Fruit fly (Drosophila melanogaster) whole organism, embryonic: ENCODE data around the gene CG3184.

Source experiments
- Abd-B ChIP-seq: fragments of 200-800 bp; sonication (Bioruptor generic); optimal IDR thresholded peaks from 2 replicates; lab custom pipeline; 2018; ENCODE audit warnings: missing biosample characterization, mild to moderate bottlenecking, missing genetic modification characterization, moderate library complexity
- Ada2b ChIP-seq: fragments of 200-800 bp; sonication (Bioruptor generic); IDR thresholded peaks from 2 replicates; pipeline ENCODE4 v1.3.6; 2022; ENCODE audit warnings: missing biosample characterization, missing genetic modification characterization
- Awh ChIP-seq: fragments of 200-800 bp; sonication (Bioruptor generic); IDR thresholded peaks from 2 replicates; pipeline ENCODE4, ENCODE4 v1.3.6; 2022; ENCODE audit warnings: missing biosample characterization, missing genetic modification characterization
- CG10274 ChIP-seq: fragments of 200-800 bp; sonication (Bioruptor generic); optimal IDR thresholded peaks from 3 replicates; lab custom pipeline; 2017; ENCODE audit warnings: missing biosample characterization, mild to moderate bottlenecking, missing genetic modification characterization
- CG10321 ChIP-seq: fragments of 200-800 bp; sonication (Bioruptor generic); IDR thresholded peaks from 2 replicates; pipeline ENCODE4 v1.3.6; 2022; ENCODE audit warnings: missing biosample characterization, missing genetic modification characterization
- CG11456 ChIP-seq: fragments of 200-800 bp; sonication (Bioruptor generic); IDR thresholded peaks from 3 replicates; pipeline ENCODE4 v1.3.6; 2022; ENCODE audit warnings: missing biosample characterization, missing genetic modification characterization
- CG13624 ChIP-seq: fragments of 200-800 bp; sonication (Bioruptor generic); optimal IDR thresholded peaks from 2 replicates; lab custom pipeline; 2016; ENCODE audit warnings: missing biosample characterization, missing genetic modification characterization
- CG14441 ChIP-seq: fragments of 200-800 bp; sonication (Bioruptor generic); IDR thresholded peaks from 2 replicates; pipeline ENCODE4 v1.3.6; 2022; ENCODE audit warnings: missing biosample characterization, missing genetic modification characterization
- CG15514 ChIP-seq: fragments of 200-800 bp; sonication (Bioruptor generic); optimal IDR thresholded peaks from 3 replicates; lab custom pipeline; 2017; ENCODE audit warnings: missing biosample characterization, missing genetic modification characterization, mild to moderate bottlenecking, moderate library complexity, missing genetic modification reagents
- CG17612 ChIP-seq: fragments of 200-800 bp; sonication (Bioruptor generic); IDR thresholded peaks from 2 replicates; pipeline ENCODE4 v1.3.6; 2022; ENCODE audit warnings: missing biosample characterization, missing genetic modification characterization
- CG18011 ChIP-seq: fragments of 200-800 bp; sonication (Bioruptor generic); optimal IDR thresholded peaks from 2 replicates; lab custom pipeline; 2017; ENCODE audit warnings: missing biosample characterization, missing genetic modification characterization, mild to moderate bottlenecking, moderate library complexity, missing genotype
- CG18476 ChIP-seq: fragments of 200-800 bp; sonication (Bioruptor generic); optimal IDR thresholded peaks from 2 replicates; lab custom pipeline; 2016; ENCODE audit warnings: missing biosample characterization, mild to moderate bottlenecking, missing genetic modification characterization
- CG2116 ChIP-seq: fragments of 200-800 bp; sonication (Bioruptor generic); optimal IDR thresholded peaks from 3 replicates; lab custom pipeline; 2018; ENCODE audit warnings: missing biosample characterization, mild to moderate bottlenecking, missing genetic modification characterization
- CG34224 ChIP-seq: fragments of 200-800 bp; sonication (Bioruptor generic); IDR thresholded peaks from 3 replicates; pipeline ENCODE4 v1.3.6; 2022; ENCODE audit warnings: missing biosample characterization, missing genetic modification characterization; ENCODE audit not compliant: partially characterized antibody
- CG34376 ChIP-seq: fragments of 200-800 bp; sonication (Bioruptor generic); optimal IDR thresholded peaks from 2 replicates; lab custom pipeline; 2018; ENCODE audit warnings: missing biosample characterization, mild to moderate bottlenecking, missing genetic modification characterization
- CG3995 ChIP-seq: fragments of 200-800 bp; sonication (Bioruptor generic); optimal IDR thresholded peaks from 3 replicates; lab custom pipeline; 2016; ENCODE audit warnings: missing biosample characterization, missing genetic modification characterization
- CG4282 ChIP-seq: fragments of 200-800 bp; sonication (Bioruptor generic); optimal IDR thresholded peaks from 2 replicates; lab custom pipeline; 2016; ENCODE audit warnings: missing biosample characterization, missing genetic modification characterization
- CG4360 ChIP-seq: fragments of 200-800 bp; sonication (Bioruptor generic); IDR thresholded peaks from 2 replicates; pipeline ENCODE4 v1.3.6; 2022; ENCODE audit warnings: missing biosample characterization, missing genetic modification characterization
- CG43689 ChIP-seq: fragments of 200-800 bp; sonication (Bioruptor generic); IDR thresholded peaks from 2 replicates; pipeline ENCODE4 v1.3.6; 2022; ENCODE audit warnings: missing biosample characterization, missing genetic modification characterization
- CG4854 ChIP-seq: fragments of 200-800 bp; sonication (Bioruptor generic); optimal IDR thresholded peaks from 2 replicates; lab custom pipeline; 2016; ENCODE audit warnings: missing biosample characterization, missing genetic modification characterization, inconsistent platforms
- CG6272 ChIP-seq: fragments of 200-800 bp; sonication (Bioruptor generic); IDR thresholded peaks from 2 replicates; pipeline ENCODE4 v1.3.6; 2022; ENCODE audit warnings: missing biosample characterization, missing genetic modification characterization
- CG9437 ChIP-seq: fragments of 200-800 bp; sonication (Bioruptor generic); optimal IDR thresholded peaks from 2 replicates; lab custom pipeline; 2018; ENCODE audit warnings: missing biosample characterization, mild to moderate bottlenecking, missing genetic modification characterization
- CkIIα-i1 ChIP-seq: fragments of 200-800 bp; sonication (Bioruptor generic); IDR thresholded peaks from 2 replicates; pipeline ENCODE4 v1.3.6; 2022; ENCODE audit warnings: missing biosample characterization, missing genetic modification characterization
- Dref ChIP-seq: fragments of 200-800 bp; sonication (Bioruptor generic); IDR thresholded peaks from 2 replicates; pipeline ENCODE4 v1.3.6; 2022; ENCODE audit warnings: missing biosample characterization, missing genetic modification characterization
- E2f2 ChIP-seq: fragments of 200-800 bp; sonication (Bioruptor generic); IDR thresholded peaks from 2 replicates; pipeline ENCODE4 v1.3.6; 2022; ENCODE audit warnings: missing biosample characterization, missing genetic modification characterization
- HLH3B ChIP-seq: fragments of 200-800 bp; sonication (Bioruptor generic); IDR thresholded peaks from 2 replicates; pipeline ENCODE4 v1.3.6; 2022; ENCODE audit warnings: missing biosample characterization, missing genetic modification characterization
- Hmr ChIP-seq: fragments of 200-800 bp; sonication (Bioruptor generic); optimal IDR thresholded peaks from 3 replicates; lab custom pipeline; 2017; ENCODE audit warnings: mild to moderate bottlenecking, missing biosample characterization, missing genetic modification reagents, missing genetic modification characterization
- Hr78 ChIP-seq, 2 experiments: fragments of 200-800 bp in 1 of 2; fragments of >200 bp in 1 of 2; sonication (Bioruptor generic) in 1 of 2; optimal IDR thresholded peaks; 2 replicates each; lab custom pipeline; 2017 to 2019; ENCODE audit warnings: missing biosample characterization in 2 of 2, missing genetic modification characterization in 2 of 2, mild to moderate bottlenecking in 1 of 2, moderate library complexity in 1 of 2
- MESR4 ChIP-seq: fragments of 200-800 bp; sonication (Bioruptor generic); optimal IDR thresholded peaks from 2 replicates; lab custom pipeline; 2018; ENCODE audit warnings: missing biosample characterization, mild to moderate bottlenecking, missing genetic modification characterization, moderate library complexity
- Med ChIP-seq: fragments of 200-800 bp; sonication (Bioruptor generic); peaks from one replicate; lab custom pipeline; 2016; ENCODE audit warnings: missing biosample characterization, missing genetic modification characterization, mild to moderate bottlenecking, inconsistent platforms, moderate library complexity
- NfI ChIP-seq: fragments of 200-800 bp; sonication (Bioruptor generic); optimal IDR thresholded peaks from 3 replicates; lab custom pipeline; 2018; ENCODE audit warnings: missing biosample characterization, mild to moderate bottlenecking, missing genetic modification characterization, moderate library complexity
- Usf ChIP-seq: fragments of 200-800 bp; sonication (Bioruptor generic); optimal IDR thresholded peaks from 2 replicates; lab custom pipeline; 2017; ENCODE audit warnings: missing genotype, missing biosample characterization, missing genetic modification characterization
- ap ChIP-seq: fragments of 200-800 bp; sonication (Bioruptor generic); IDR thresholded peaks from 2 replicates; pipeline ENCODE4 v1.3.6; 2022; ENCODE audit warnings: missing biosample characterization, missing genetic modification characterization
- br ChIP-seq: fragments of >200 bp; optimal IDR thresholded peaks from 2 replicates; lab custom pipeline; 2017
- cwo ChIP-seq: fragments of 200-800 bp; sonication (Bioruptor generic); optimal IDR thresholded peaks from 3 replicates; lab custom pipeline; 2017; ENCODE audit warnings: missing biosample characterization, missing genetic modification characterization, mild to moderate bottlenecking, moderate library complexity, missing genetic modification reagents
- dimm ChIP-seq: fragments of 200-800 bp; sonication (Bioruptor generic); IDR thresholded peaks from 2 replicates; pipeline ENCODE4 v1.3.6; 2022; ENCODE audit warnings: missing biosample characterization, missing genetic modification characterization
- eve ChIP-seq, 2 experiments: fragments of >200 bp; optimal IDR thresholded peaks; 2 replicates each; lab custom pipeline; 2017; ENCODE audit warnings: missing biosample characterization in 2 of 2, missing genetic modification characterization in 2 of 2
- gcm ChIP-seq: fragments of 200-800 bp; sonication (Bioruptor generic); optimal IDR thresholded peaks from 2 replicates; lab custom pipeline; 2019; ENCODE audit warnings: missing biosample characterization, mild to moderate bottlenecking, missing genetic modification characterization, moderate library complexity
- gfzf ChIP-seq: fragments of 200-800 bp; sonication (Bioruptor generic); optimal IDR thresholded peaks from 2 replicates; lab custom pipeline; 2016; ENCODE audit warnings: missing biosample characterization, mild to moderate bottlenecking, missing genetic modification characterization, moderate library complexity
- lilli ChIP-seq: fragments of 200-800 bp; sonication (Bioruptor generic); optimal IDR thresholded peaks from 3 replicates; lab custom pipeline; 2016; ENCODE audit warnings: missing biosample characterization, missing genetic modification characterization
- mam ChIP-seq: fragments of 200-800 bp; sonication (Bioruptor generic); optimal IDR thresholded peaks from 3 replicates; lab custom pipeline; 2016; ENCODE audit warnings: missing biosample characterization, missing genetic modification characterization
- nom ChIP-seq: fragments of 200-800 bp; sonication (Bioruptor generic); optimal IDR thresholded peaks from 2 replicates; lab custom pipeline; 2017; ENCODE audit warnings: missing biosample characterization, missing genetic modification characterization, mild to moderate bottlenecking, moderate library complexity, missing genetic modification reagents
- pho ChIP-seq: fragments of 200-800 bp; sonication (Bioruptor generic); optimal IDR thresholded peaks from 2 replicates; lab custom pipeline; 2016; ENCODE audit warnings: missing biosample characterization, missing genetic modification characterization
- row ChIP-seq: fragments of 200-800 bp; sonication (Bioruptor generic); IDR thresholded peaks from 3 replicates; pipeline ENCODE4 v1.3.6; 2022; ENCODE audit warnings: missing biosample characterization, missing genetic modification characterization
- sug ChIP-seq: fragments of 200-800 bp; optimal IDR thresholded peaks from 2 replicates; lab custom pipeline; 2019; ENCODE audit warnings: missing biosample characterization, mild to moderate bottlenecking, missing genetic modification characterization, moderate library complexity
- tna ChIP-seq: fragments of 200-800 bp; sonication (Bioruptor generic); IDR thresholded peaks from 2 replicates; pipeline ENCODE4 v1.3.6; 2022; ENCODE audit warnings: missing biosample characterization, missing genetic modification characterization; ENCODE audit not compliant: partially characterized antibody
- ttk ChIP-seq: fragments of 200-800 bp; sonication (Bioruptor generic); IDR thresholded peaks from 2 replicates; pipeline ENCODE4 v2.1.2; 2022; ENCODE audit warnings: missing biosample characterization, missing genetic modification characterization
- usp ChIP-seq: fragments of >200 bp; optimal IDR thresholded peaks from 2 replicates; lab custom pipeline; 2017; ENCODE audit warnings: missing biosample characterization, missing genetic modification characterization
- vfl ChIP-seq: fragments of 200-800 bp; sonication (Bioruptor generic); optimal IDR thresholded peaks from 2 replicates; lab custom pipeline; 2016; ENCODE audit warnings: missing biosample characterization, missing genetic modification characterization
- wek ChIP-seq: fragments of 200-800 bp; sonication (Bioruptor generic); optimal IDR thresholded peaks from 3 replicates; lab custom pipeline; 2018; ENCODE audit warnings: missing biosample characterization, mild to moderate bottlenecking, missing genetic modification characterization, moderate library complexity
- zfh2 ChIP-seq: fragments of 200-800 bp; sonication (Bioruptor generic); optimal IDR thresholded peaks from 2 replicates; lab custom pipeline; 2016; ENCODE audit warnings: missing biosample characterization, missing genetic modification characterization

Gene CG3184

dm6 chrX:6698248-6698812 is 9.8 kb upstream of the CG3184 start, which contains the start of gene CG14440:
Gene CG14440 (minus strand): TSS chrX:6698567.
- TF ChIP-seq Med (GFP tag; lab: Kevin White, UChicago) (peak; percentile 77), zfh2 (GFP tag; lab: Kevin White, UChicago) (no peak), NfI (GFP tag; lab: Kevin White, UChicago) (no peak), Ada2b (GFP tag; lab: Robert Waterston, UW) (no peak), lilli (GFP tag; lab: Kevin White, UChicago) (no peak), CG4282 (GFP tag; lab: Kevin White, UChicago) (no peak), Dref (GFP tag; lab: Robert Waterston, UW) (no peak), Usf (GFP tag; lab: Kevin White, UChicago) (no peak), CG11456 (GFP tag; lab: Robert Waterston, UW) (no peak), nom (GFP tag; lab: Kevin White, UChicago) (peak; percentile 33), Abd-B (GFP tag; lab: Kevin White, UChicago) (no peak), tna (GFP tag; lab: Robert Waterston, UW) (0 out of 2 replicates have a peak, but pooled peaks have one; percentile 27), cwo (GFP tag; lab: Kevin White, UChicago) (no peak), CG15514 (GFP tag; lab: Kevin White, UChicago) (peak; percentile 37), gfzf (GFP tag; lab: Kevin White, UChicago) (peak; percentile 71), CG4360 (no peak), CG18011 (GFP tag; lab: Kevin White, UChicago) (no peak), Hr78 (GFP tag; optimal IDR thresholded peaks at IDR 0.05; lab: Kevin White, UChicago) (no peak), ap (GFP tag; lab: Robert Waterston, UW) (no peak), Hmr (peak; percentile 18), CG6272 (GFP tag; lab: Robert Waterston, UW) (no peak), eve (GFP tag; optimal IDR thresholded peaks at IDR 0.05; lab: Kevin White, UChicago) (no peak), CG4854 (GFP tag; lab: Kevin White, UChicago) (no peak), CG10321 (GFP tag; lab: Robert Waterston, UW) (no peak), CG17612 (GFP tag; lab: Robert Waterston, UW) (no peak), usp (GFP tag; lab: Kevin White, UChicago) (no peak), CG14441 (GFP tag; lab: Robert Waterston, UW) (0 out of 2 replicates have a peak, but pooled peaks have one; percentile 19), CG18476 (GFP tag; lab: Kevin White, UChicago) (no peak), CG9437 (GFP tag; lab: Kevin White, UChicago) (no peak), CG34376 (GFP tag; lab: Kevin White, UChicago) (peak; percentile 33), vfl (no peak), Awh (GFP tag; lab: Robert Waterston, UW) (no peak), row (GFP tag; lab: Robert Waterston, UW) (peak; percentile 71), dimm (GFP tag; lab: Robert Waterston, UW) (no peak), wek (GFP tag; lab: Kevin White, UChicago) (peak; percentile 15), HLH3B (GFP tag; lab: Robert Waterston, UW) (no peak), CG34224 (GFP tag; lab: Robert Waterston, UW) (peak; percentile 40), CG10274 (GFP tag; lab: Kevin White, UChicago) (no peak), br (lab: Kevin White, UChicago) (no peak), mam (GFP tag; lab: Kevin White, UChicago) (no peak), CkIIα-i1 (GFP tag; lab: Robert Waterston, UW) (no peak), CG3995 (GFP tag; lab: Kevin White, UChicago) (no peak), CG43689 (GFP tag; lab: Robert Waterston, UW) (no peak), CG13624 (GFP tag; lab: Kevin White, UChicago) (no peak), E2f2 (GFP tag; lab: Robert Waterston, UW) (peak; percentile 38), ttk (GFP tag; lab: Robert Waterston, UW) (no peak), CG2116 (GFP tag; lab: Kevin White, UChicago) (peak; percentile 24), pho (GFP tag; lab: Kevin White, UChicago) (no peak), gcm (GFP tag; lab: Kevin White, UChicago) (no peak), sug (tag; lab: Kevin White, UChicago) (peak; percentile 5), MESR4 (GFP tag; lab: Kevin White, UChicago) (peak; percentile 50)
